Worm (Caenorhabditis elegans): Measurements from ENCODE around the gene mltn-1.

mltn-1 gene

ce11 chrII:13096345-13096744, 48.7 kb downstream of the mltn-1 start:
- TF ChIP-seq ceh-22 (tag; optimal IDR thresholded peaks at IDR 0.05): no peak
- no peak for TF ChIP-seq F13H6.1 (tag; optimal IDR thresholded peaks at IDR 0.05)
- TF ChIP-seq fax-1 (tag; optimal IDR thresholded peaks at IDR 0.05): no peak
- TF ChIP-seq hlh-15 (tag; optimal IDR thresholded peaks at IDR 0.05): no peak
- no peak for TF ChIP-seq ama-1 (optimal IDR thresholded peaks at IDR 0.05)
- TF ChIP-seq syd-9 (tag; optimal IDR thresholded peaks at IDR 0.05): no peak
- TF ChIP-seq ceh-14 (tag; optimal IDR thresholded peaks at IDR 0.05): no peak
- no peak for TF ChIP-seq ceh-19 (GFP tag; optimal IDR thresholded peaks at IDR 0.05)
- no peak for TF ChIP-seq unc-55 (GFP tag; optimal IDR thresholded peaks at IDR 0.05)
- TF ChIP-seq lim-6 (tag; optimal IDR thresholded peaks at IDR 0.05): no peak
- TF ChIP-seq rnt-1 (tag; optimal IDR thresholded peaks at IDR 0.05): no peak
- no peak for TF ChIP-seq tbx-2 (tag; optimal IDR thresholded peaks at IDR 0.05)
- no peak for TF ChIP-seq nfya-1 (tag; optimal IDR thresholded peaks at IDR 0.05)
- no peak for TF ChIP-seq hlh-30 (tag; optimal IDR thresholded peaks at IDR 0.05; ENCODE audit: insufficient read depth)
- no peak for TF ChIP-seq dve-1 (tag; optimal IDR thresholded peaks at IDR 0.05)
- TF ChIP-seq tbx-7 (tag; optimal IDR thresholded peaks at IDR 0.05): no peak

- TF ChIP-seq ttx-3 (tag; optimal IDR thresholded peaks at IDR 0.05) (no peak), ceh-9 (tag; optimal IDR thresholded peaks at IDR 0.05) (no peak), unc-42 (tag; optimal IDR thresholded peaks at IDR 0.05) (no peak), K09A11.1 (tag; optimal IDR thresholded peaks at IDR 0.05; ENCODE audit: insufficient read depth) (no peak), ztf-16 (tag; optimal IDR thresholded peaks at IDR 0.05) (no peak), nfya-1 (tag; optimal IDR thresholded peaks at IDR 0.05) (no peak), tbx-2 (tag; optimal IDR thresholded peaks at IDR 0.05) (no peak), npax-4 (tag; optimal IDR thresholded peaks at IDR 0.05) (no peak), madf-2 (tag; optimal IDR thresholded peaks at IDR 0.05) (no peak), mec-3 (tag; optimal IDR thresholded peaks at IDR 0.05; ENCODE audit: borderline replicate concordance) (no peak), che-1 (tag; optimal IDR thresholded peaks at IDR 0.05) (no peak), tbx-7 (tag; optimal IDR thresholded peaks at IDR 0.05) (no peak), ceh-31 (tag; optimal IDR thresholded peaks at IDR 0.05) (no peak), ceh-18 (tag; optimal IDR thresholded peaks at IDR 0.05) (no peak), ceh-6 (GFP tag; optimal IDR thresholded peaks at IDR 0.05) (no peak), gmeb-2 (tag; optimal IDR thresholded peaks at IDR 0.05) (no peak), lim-6 (tag; optimal IDR thresholded peaks at IDR 0.05) (no peak), unc-86 (tag; optimal IDR thresholded peaks at IDR 0.05) (no peak)
Measured at ce11 chrII:13091857-13092256, 53.2 kb downstream of the mltn-1 start.

ce11 chrII:13091123-13091522, 53.9 kb downstream of the mltn-1 start, which contains the start of gene Y81G3A.4:
Y81G3A.4 (plus strand) TSS chrII:13091423.
- TF ChIP-seq madf-2 (tag; optimal IDR thresholded peaks at IDR 0.05) (no peak), tbx-2 (tag; optimal IDR thresholded peaks at IDR 0.05) (no peak), C38D4.7 (GFP tag; optimal IDR thresholded peaks at IDR 0.05) (no peak), ceh-31 (tag; optimal IDR thresholded peaks at IDR 0.05) (no peak), fkh-10 (GFP tag; optimal IDR thresholded peaks at IDR 0.05) (no peak), lin-11 (tag; optimal IDR thresholded peaks at IDR 0.05) (no peak), ceh-19 (GFP tag; optimal IDR thresholded peaks at IDR 0.05) (no peak), hlh-6 (tag; optimal IDR thresholded peaks at IDR 0.05) (no peak), ama-1 (optimal IDR thresholded peaks at IDR 0.05) (no peak), che-1 (tag; optimal IDR thresholded peaks at IDR 0.05) (no peak), ceh-30 (tag; optimal IDR thresholded peaks at IDR 0.05) (no peak)

All from whole organism, late embryonic.